Worm (Caenorhabditis elegans): ENCODE results near the gene clec-265.

clec-265 gene

ce11 chrX:3047224-3047623, 15.6 kb downstream of the clec-265 start:
- TF ChIP-seq flt-1 (GFP tag; IDR thresholded peaks at IDR 0.05) (no peak), tbx-11 (GFP tag; IDR thresholded peaks at IDR 0.05) (no peak), hmbx-1 (tag; optimal IDR thresholded peaks at IDR 0.05) (no peak)

ce11 chrX:3048696-3049095, 17.1 kb downstream of the clec-265 start:
- TF ChIP-seq scrt-1 (GFP tag; IDR thresholded peaks at IDR 0.05): no peak
- TF ChIP-seq hnd-1 (tag; optimal IDR thresholded peaks at IDR 0.05): no peak

- TF ChIP-seq scrt-1 (GFP tag; IDR thresholded peaks at IDR 0.05): no peak
- TF ChIP-seq tbx-11 (GFP tag; IDR thresholded peaks at IDR 0.05): no peak
- no peak for TF ChIP-seq tra-4 (tag; optimal IDR thresholded peaks at IDR 0.05)
- TF ChIP-seq ama-1 (optimal IDR thresholded peaks at IDR 0.05): no peak
- no peak for TF ChIP-seq ets-7 (tag; optimal IDR thresholded peaks at IDR 0.05)
- TF ChIP-seq hmbx-1 (tag; optimal IDR thresholded peaks at IDR 0.05): no peak
- TF ChIP-seq aly-1 (tag; optimal IDR thresholded peaks at IDR 0.05): no peak
- no peak for TF ChIP-seq B0310.2 (tag; optimal IDR thresholded peaks at IDR 0.05)
- no peak for TF ChIP-seq hnd-1 (tag; optimal IDR thresholded peaks at IDR 0.05)
- no peak for TF ChIP-seq tbx-37 (GFP tag; conservative IDR thresholded peaks at IDR 0.05)
- no peak for TF ChIP-seq flt-1 (GFP tag; IDR thresholded peaks at IDR 0.05)
- TF ChIP-seq ceh-36 (tag; optimal IDR thresholded peaks at IDR 0.05): no peak
- TF ChIP-seq sea-1 (GFP tag; conservative IDR thresholded peaks at IDR 0.05): no peak
- TF ChIP-seq pes-1 (GFP tag; IDR thresholded peaks at IDR 0.05): no peak
- no peak for TF ChIP-seq hmg-4 (GFP tag; optimal IDR thresholded peaks at IDR 0.05)
- TF ChIP-seq ceh-13 (GFP tag; optimal IDR thresholded peaks at IDR 0.05): no peak
These were observed 17.6 kb downstream of the clec-265 start for ce11 chrX:3049233-3049632.

DNA sequence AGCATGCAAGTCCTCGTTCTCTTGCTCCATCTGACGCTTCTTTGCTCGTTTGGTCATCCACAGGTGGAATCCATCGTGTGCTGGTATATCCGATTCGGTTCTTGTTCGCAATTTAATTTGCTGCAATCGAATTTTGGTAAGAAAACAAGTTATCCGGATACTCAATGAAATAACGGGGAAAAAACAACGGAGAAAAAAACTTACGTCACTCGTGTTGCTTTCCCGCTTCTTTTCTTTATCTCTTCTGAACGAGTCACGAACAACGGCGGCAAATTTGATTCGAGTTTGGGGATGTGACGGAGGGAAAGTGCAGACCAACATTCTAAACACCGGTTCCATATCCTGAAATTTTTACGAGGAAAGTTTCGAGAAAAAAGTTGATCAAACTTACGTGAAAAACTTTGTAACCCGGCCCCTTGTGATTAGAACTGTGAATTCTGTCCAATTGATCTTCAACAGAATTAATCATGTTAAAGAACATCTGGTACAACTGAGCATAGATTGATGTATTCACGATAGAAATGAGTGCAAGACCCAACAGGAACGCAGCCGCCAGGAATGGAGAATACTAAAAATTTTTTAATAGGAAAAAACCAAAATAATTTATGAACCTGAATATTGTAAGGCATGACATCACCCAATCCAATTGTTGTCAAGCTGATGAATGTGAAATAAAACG, 19.9 kb downstream of the clec-265 start:
- no peak for TF ChIP-seq hnd-1 (tag; optimal IDR thresholded peaks at IDR 0.05)
- TF ChIP-seq F13C5.2 (tag; optimal IDR thresholded peaks at IDR 0.05): no peak
- no peak for TF ChIP-seq pes-1 (GFP tag; IDR thresholded peaks at IDR 0.05)
- TF ChIP-seq ceh-36 (tag; optimal IDR thresholded peaks at IDR 0.05): no peak
- no peak for TF ChIP-seq B0310.2 (tag; optimal IDR thresholded peaks at IDR 0.05)
- no peak for TF ChIP-seq flt-1 (GFP tag; IDR thresholded peaks at IDR 0.05)

DNA sequence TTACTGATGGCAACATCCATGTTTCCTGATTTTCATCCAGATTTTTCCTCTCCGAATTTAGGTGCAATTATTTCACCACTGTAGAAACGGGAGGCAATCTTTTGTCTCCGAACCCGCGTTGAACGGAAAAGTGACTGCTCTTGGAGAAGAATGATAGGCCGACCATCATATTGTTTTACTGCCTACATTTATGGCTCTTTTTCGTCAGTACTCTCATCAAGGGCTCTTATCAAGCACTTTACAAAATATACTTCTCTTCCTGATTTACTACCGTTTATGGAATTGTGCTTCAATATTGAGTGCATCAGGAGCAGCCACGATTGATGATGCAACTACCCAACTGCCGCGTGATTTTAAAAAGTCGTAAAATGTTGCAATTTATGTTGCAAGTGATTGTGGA, 22.8 kb downstream of the clec-265 start:
- TF ChIP-seq ceh-13 (GFP tag; optimal IDR thresholded peaks at IDR 0.05) (no peak), B0310.2 (tag; optimal IDR thresholded peaks at IDR 0.05) (no peak), tra-4 (tag; optimal IDR thresholded peaks at IDR 0.05) (no peak), flt-1 (GFP tag; IDR thresholded peaks at IDR 0.05) (no peak), ets-7 (tag; optimal IDR thresholded peaks at IDR 0.05) (no peak), hnd-1 (tag; optimal IDR thresholded peaks at IDR 0.05) (no peak), F13C5.2 (tag; optimal IDR thresholded peaks at IDR 0.05) (no peak), scrt-1 (GFP tag; IDR thresholded peaks at IDR 0.05) (no peak), tbx-37 (GFP tag; conservative IDR thresholded peaks at IDR 0.05) (no peak), hmbx-1 (tag; optimal IDR thresholded peaks at IDR 0.05) (no peak), ama-1 (optimal IDR thresholded peaks at IDR 0.05) (no peak), hmg-4 (GFP tag; optimal IDR thresholded peaks at IDR 0.05) (no peak), ceh-36 (tag; optimal IDR thresholded peaks at IDR 0.05) (no peak)

- TF ChIP-seq hmg-4 (GFP tag; optimal IDR thresholded peaks at IDR 0.05) (no peak), ceh-36 (tag; optimal IDR thresholded peaks at IDR 0.05) (no peak), F13C5.2 (tag; optimal IDR thresholded peaks at IDR 0.05) (no peak), pes-1 (GFP tag; IDR thresholded peaks at IDR 0.05) (no peak), scrt-1 (GFP tag; IDR thresholded peaks at IDR 0.05) (no peak), ama-1 (optimal IDR thresholded peaks at IDR 0.05) (no peak), ets-7 (tag; optimal IDR thresholded peaks at IDR 0.05) (no peak), sea-1 (GFP tag; conservative IDR thresholded peaks at IDR 0.05) (no peak), aly-1 (tag; optimal IDR thresholded peaks at IDR 0.05) (no peak), tra-4 (tag; optimal IDR thresholded peaks at IDR 0.05) (no peak), hmbx-1 (tag; optimal IDR thresholded peaks at IDR 0.05) (no peak), tbx-11 (GFP tag; IDR thresholded peaks at IDR 0.05) (no peak), flt-1 (GFP tag; IDR thresholded peaks at IDR 0.05) (no peak), ceh-13 (GFP tag; optimal IDR thresholded peaks at IDR 0.05) (no peak), hnd-1 (tag; optimal IDR thresholded peaks at IDR 0.05) (no peak), B0310.2 (tag; optimal IDR thresholded peaks at IDR 0.05) (no peak), tbx-37 (GFP tag; conservative IDR thresholded peaks at IDR 0.05) (no peak)
These were observed 23.2 kb downstream of the clec-265 start, which contains the start of gene twk-26 for ce11 chrX:3054802-3055201. TSS of gene twk-26 (minus strand) at chrX:3054824.

DNA sequence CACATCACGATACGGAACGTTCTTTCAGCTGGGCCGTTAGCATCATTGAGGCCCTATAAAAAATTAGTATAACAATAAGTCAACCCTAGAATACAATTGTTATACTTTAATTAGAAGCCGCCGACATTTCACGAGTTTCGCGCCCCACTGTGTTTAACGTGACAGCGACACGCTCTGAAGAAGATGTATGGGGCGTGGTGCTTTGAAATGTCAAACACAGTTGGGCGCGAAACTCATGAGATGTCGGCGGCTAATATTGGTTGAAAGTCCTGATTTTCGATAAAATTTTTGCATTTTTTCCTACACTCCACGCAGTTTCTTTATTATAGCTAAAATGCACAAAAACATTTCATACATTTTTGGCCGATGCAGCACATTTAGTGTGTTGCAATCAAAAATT, 24.5 kb downstream of the clec-265 start:
- TF ChIP-seq aly-1 (tag; optimal IDR thresholded peaks at IDR 0.05) (no peak), ama-1 (optimal IDR thresholded peaks at IDR 0.05) (no peak), ceh-13 (GFP tag; optimal IDR thresholded peaks at IDR 0.05) (no peak), B0310.2 (tag; optimal IDR thresholded peaks at IDR 0.05) (no peak), ceh-36 (tag; optimal IDR thresholded peaks at IDR 0.05) (no peak), tra-4 (tag; optimal IDR thresholded peaks at IDR 0.05) (no peak), hnd-1 (tag; optimal IDR thresholded peaks at IDR 0.05) (no peak), tbx-37 (GFP tag; conservative IDR thresholded peaks at IDR 0.05) (no peak), hmbx-1 (tag; optimal IDR thresholded peaks at IDR 0.05) (no peak), scrt-1 (GFP tag; IDR thresholded peaks at IDR 0.05) (no peak), tbx-11 (GFP tag; IDR thresholded peaks at IDR 0.05) (no peak), ets-7 (tag; optimal IDR thresholded peaks at IDR 0.05) (no peak), F13C5.2 (tag; optimal IDR thresholded peaks at IDR 0.05) (no peak), hmg-4 (GFP tag; optimal IDR thresholded peaks at IDR 0.05) (no peak), flt-1 (GFP tag; IDR thresholded peaks at IDR 0.05) (no peak), pes-1 (GFP tag; IDR thresholded peaks at IDR 0.05) (no peak), sea-1 (GFP tag; conservative IDR thresholded peaks at IDR 0.05) (no peak)

DNA sequence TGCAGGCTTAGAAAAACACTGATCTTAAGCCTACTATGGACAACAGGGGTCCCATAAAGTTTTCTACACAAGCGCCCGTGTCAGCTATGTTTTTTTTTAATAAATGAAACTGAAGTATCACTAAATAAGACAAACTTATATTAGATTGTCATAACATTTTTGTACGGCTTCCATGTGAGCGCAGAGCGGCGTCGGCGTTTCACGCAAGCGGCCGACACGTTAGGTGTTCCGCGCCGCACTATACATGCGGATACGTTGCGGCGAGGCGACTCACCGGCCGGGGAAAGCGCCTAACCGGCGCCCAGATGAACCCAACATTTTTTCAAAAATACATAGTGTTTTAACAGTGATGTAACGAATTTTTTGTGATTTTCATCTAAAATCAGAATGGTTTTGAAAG, 26.1 kb downstream of the clec-265 start:
- no peak for TF ChIP-seq ceh-13 (GFP tag; optimal IDR thresholded peaks at IDR 0.05)
- no peak for TF ChIP-seq ets-7 (tag; optimal IDR thresholded peaks at IDR 0.05)
- no peak for TF ChIP-seq hnd-1 (tag; optimal IDR thresholded peaks at IDR 0.05)
- TF ChIP-seq scrt-1 (GFP tag; IDR thresholded peaks at IDR 0.05): no peak
- no peak for TF ChIP-seq flt-1 (GFP tag; IDR thresholded peaks at IDR 0.05)
- no peak for TF ChIP-seq ama-1 (optimal IDR thresholded peaks at IDR 0.05)
- TF ChIP-seq tbx-11 (GFP tag; IDR thresholded peaks at IDR 0.05): no peak
- no peak for TF ChIP-seq tra-4 (tag; optimal IDR thresholded peaks at IDR 0.05)
